Fruit fly (Drosophila melanogaster) whole organism, prepupa: ENCODE data around the gene Orc5.

Experiments
- CG6854 ChIP-seq: fragments of 200-800 bp; sonication (Bioruptor generic); optimal IDR thresholded peaks from 2 replicates; lab custom pipeline; 2017; ENCODE audit warnings: missing biosample characterization, mild to moderate bottlenecking, missing genetic modification characterization
- Eip78C ChIP-seq: fragments of 200-800 bp; sonication (Bioruptor generic); peaks from one replicate; lab custom pipeline; 2016; ENCODE audit warnings: missing biosample characterization, missing genetic modification characterization
- Eip93F ChIP-seq: fragments of 200-800 bp; sonication (Bioruptor generic); optimal IDR thresholded peaks from 2 replicates; lab custom pipeline; 2016; ENCODE audit warnings: missing biosample characterization, mild to moderate bottlenecking, missing genetic modification characterization
- Ets21C ChIP-seq: fragments of 200-800 bp; sonication (Bioruptor generic); optimal IDR thresholded peaks from 3 replicates; lab custom pipeline; 2016; ENCODE audit warnings: missing biosample characterization, missing genetic modification characterization
- Ets96B ChIP-seq: fragments of 200-800 bp; optimal IDR thresholded peaks from 2 replicates; lab custom pipeline; 2019; ENCODE audit warnings: missing biosample characterization, mild to moderate bottlenecking, missing genetic modification characterization, moderate library complexity
- Gug ChIP-seq: fragments of 200-800 bp; sonication (Bioruptor generic); IDR thresholded peaks from 2 replicates; pipeline ENCODE4 v1.3.6; 2022; ENCODE audit warnings: missing biosample characterization, missing genetic modification characterization
- OdsH ChIP-seq: fragments of 200-800 bp; sonication (Bioruptor generic); optimal IDR thresholded peaks from 3 replicates; lab custom pipeline; 2016; ENCODE audit warnings: missing biosample characterization, missing genetic modification characterization
- Sox102F ChIP-seq: fragments of 200-800 bp; sonication (Bioruptor generic); optimal IDR thresholded peaks from 2 replicates; lab custom pipeline; 2016; ENCODE audit warnings: missing biosample characterization, mild to moderate bottlenecking, missing genetic modification characterization
- eg ChIP-seq: fragments of 200-800 bp; sonication (Bioruptor generic); IDR thresholded peaks from 3 replicates; pipeline ENCODE4 v1.3.6; 2022; ENCODE audit warnings: missing biosample characterization, missing genetic modification characterization
- fd59A ChIP-seq: fragments of 200-800 bp; sonication (Bioruptor generic); optimal IDR thresholded peaks from 2 replicates; lab custom pipeline; 2017; ENCODE audit warnings: missing biosample characterization, mild to moderate bottlenecking, missing genetic modification characterization, missing genetic modification reagents
- fd85E ChIP-seq: fragments of 200-800 bp; sonication (Bioruptor generic); optimal IDR thresholded peaks from 3 replicates; lab custom pipeline; 2016; ENCODE audit warnings: missing biosample characterization, missing genetic modification characterization
- ss ChIP-seq, 2 experiments: fragments of 200-800 bp; sonication (Bioruptor generic); optimal IDR thresholded peaks; 2 replicates in 1 of 2; 3 replicates in 1 of 2; lab custom pipeline; 2017 to 2018; ENCODE audit warnings: mild to moderate bottlenecking in 2 of 2, missing biosample characterization in 2 of 2, missing genetic modification characterization in 2 of 2, moderate library complexity in 1 of 2
- svp ChIP-seq: fragments of 200-800 bp; sonication (Bioruptor generic); peaks from one replicate; lab custom pipeline; 2016; ENCODE audit warnings: missing biosample characterization, missing genetic modification characterization

DNA sequence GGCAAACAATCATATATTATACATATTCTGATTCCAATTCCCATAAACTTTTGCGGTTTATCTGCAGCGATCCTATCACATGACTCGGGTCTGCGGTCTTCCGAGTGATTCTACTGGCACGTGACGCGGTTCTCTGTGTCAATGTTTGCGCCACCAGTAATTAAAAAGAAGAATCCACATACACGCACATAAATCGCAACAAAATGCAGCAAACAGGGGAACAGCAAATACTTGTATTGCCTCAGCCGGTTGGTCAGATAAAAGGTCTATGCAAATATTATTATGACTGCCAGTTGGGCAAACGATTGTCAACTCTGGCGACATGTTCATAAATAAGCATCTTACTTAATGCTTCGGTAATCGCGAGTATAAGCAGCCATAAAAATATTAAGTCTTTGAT is 21.7 kb upstream of the Orc5 start:
- TF ChIP-seq CG6854 (no peak), svp (no peak), Ets96B (no peak), Eip78C (peak; percentile 64), Gug (no peak), eg (GFP tag; lab: Robert Waterston, UW) (no peak), ss (GFP tag; optimal IDR thresholded peaks at IDR 0.05; lab: Kevin White, UChicago) (no peak), fd85E (GFP tag; lab: Kevin White, UChicago) (no peak), Ets21C (GFP tag; lab: Kevin White, UChicago) (no peak), Sox102F (GFP tag; lab: Kevin White, UChicago) (no peak), Eip93F (GFP tag; lab: Kevin White, UChicago) (no peak), fd59A (GFP tag; lab: Kevin White, UChicago) (no peak), OdsH (no peak)
